Worm (Caenorhabditis elegans): Measurements from ENCODE around the gene irld-3.

irld-3 gene

DNA sequence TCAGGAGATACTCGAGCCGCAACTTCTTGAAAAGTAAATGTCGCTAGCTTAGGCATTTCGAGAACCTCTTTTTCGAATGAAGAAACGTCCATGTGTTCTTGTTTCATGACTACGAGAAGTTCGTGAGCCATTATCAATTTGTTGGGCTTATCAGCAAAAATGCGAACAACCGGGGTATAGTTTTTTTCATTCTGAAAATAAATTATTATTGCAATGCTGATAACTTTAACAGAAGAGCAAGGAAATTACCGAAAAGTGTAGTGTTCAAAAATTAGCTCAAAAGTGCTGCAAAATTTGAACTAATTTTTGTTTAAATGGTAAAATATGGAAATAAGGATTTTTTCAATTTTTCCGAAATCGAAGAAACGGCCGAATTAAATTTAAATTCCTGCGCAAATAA is 26.2 kb downstream of the irld-3 start:
- no peak for TF ChIP-seq ceh-39 (tag; optimal IDR thresholded peaks at IDR 0.05)
- no peak for TF ChIP-seq ceh-83 (GFP tag; optimal IDR thresholded peaks at IDR 0.05)
- TF ChIP-seq nhr-28 (tag; optimal IDR thresholded peaks at IDR 0.05), result no peak
- no peak for TF ChIP-seq flh-1 (GFP tag; optimal IDR thresholded peaks at IDR 0.05)
- TF ChIP-seq hlh-1 (tag; optimal IDR thresholded peaks at IDR 0.05), result no peak
- no peak for TF ChIP-seq bed-3 (GFP tag; optimal IDR thresholded peaks at IDR 0.05)
- TF ChIP-seq nhr-2 (tag; optimal IDR thresholded peaks at IDR 0.05), result no peak
- no peak for TF ChIP-seq lin-13 (tag; optimal IDR thresholded peaks at IDR 0.05)
- no peak for TF ChIP-seq zip-8 (tag; optimal IDR thresholded peaks at IDR 0.05)
- no peak for TF ChIP-seq sem-2 (GFP tag; optimal IDR thresholded peaks at IDR 0.05)
- no peak for TF ChIP-seq mls-2 (tag; optimal IDR thresholded peaks at IDR 0.05)
- no peak for TF ChIP-seq mab-5 (tag; optimal IDR thresholded peaks at IDR 0.05)
- no peak for TF ChIP-seq lsy-2 (tag; optimal IDR thresholded peaks at IDR 0.05)
- TF ChIP-seq nhr-237 (tag; optimal IDR thresholded peaks at IDR 0.05), result no peak
- no peak for TF ChIP-seq ztf-11 (tag; optimal IDR thresholded peaks at IDR 0.05)
- no peak for TF ChIP-seq ham-2 (GFP tag; optimal IDR thresholded peaks at IDR 0.05)

- no peak for TF ChIP-seq flh-1 (GFP tag; optimal IDR thresholded peaks at IDR 0.05)
- TF ChIP-seq nhr-12 (tag; optimal IDR thresholded peaks at IDR 0.05), result no peak
- TF ChIP-seq tbx-8 (GFP tag; optimal IDR thresholded peaks at IDR 0.05), result no peak
These were observed 30.9 kb downstream of the irld-3 start, which contains the start of gene str-68 for ce11 chrV:3107450-3107849. TSS of gene str-68 (minus strand) at chrV:3107550.

DNA sequence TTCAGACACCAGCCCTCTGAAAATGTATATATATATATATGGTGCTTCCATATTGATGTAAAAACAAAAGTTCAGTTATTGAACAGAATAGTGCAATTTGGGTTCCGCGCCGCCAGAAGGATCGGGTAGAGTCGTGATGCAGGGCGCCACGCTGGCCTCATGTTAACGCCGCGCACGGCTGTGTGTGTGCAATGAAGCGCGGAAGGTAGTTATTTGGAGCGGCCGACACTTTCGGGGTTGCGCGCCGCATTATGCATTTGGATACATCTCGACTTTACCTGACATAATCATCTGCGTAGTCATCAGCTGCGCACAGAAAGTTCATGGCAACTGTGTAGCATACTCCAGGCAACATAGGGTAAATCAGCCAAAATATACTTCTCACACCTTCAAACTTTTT is 31.6 kb downstream of the irld-3 start:
- TF ChIP-seq M03D4.4 (tag; optimal IDR thresholded peaks at IDR 0.05), result no peak
- no peak for TF ChIP-seq nhr-28 (tag; optimal IDR thresholded peaks at IDR 0.05)
- no peak for TF ChIP-seq flh-1 (GFP tag; optimal IDR thresholded peaks at IDR 0.05)
- TF ChIP-seq ham-2 (GFP tag; optimal IDR thresholded peaks at IDR 0.05), result no peak
- no peak for TF ChIP-seq nhr-2 (tag; optimal IDR thresholded peaks at IDR 0.05)
- TF ChIP-seq lin-32 (GFP tag; optimal IDR thresholded peaks at IDR 0.05), result no peak
- TF ChIP-seq elt-1 (tag; optimal IDR thresholded peaks at IDR 0.05; ENCODE audit: borderline replicate concordance, insufficient read depth), result no peak
- TF ChIP-seq sptf-1 (tag; optimal IDR thresholded peaks at IDR 0.05), result no peak
- no peak for TF ChIP-seq bed-3 (GFP tag; optimal IDR thresholded peaks at IDR 0.05)
- TF ChIP-seq ces-1 (GFP tag; optimal IDR thresholded peaks at IDR 0.05), result no peak
- TF ChIP-seq cnd-1 (tag; optimal IDR thresholded peaks at IDR 0.05), result no peak
- TF ChIP-seq drap-1 (GFP tag; optimal IDR thresholded peaks at IDR 0.05), result no peak
- TF ChIP-seq unc-39 (tag; optimal IDR thresholded peaks at IDR 0.05), result no peak
- no peak for TF ChIP-seq nhr-76 (tag; optimal IDR thresholded peaks at IDR 0.05)
- TF ChIP-seq tbx-8 (GFP tag; optimal IDR thresholded peaks at IDR 0.05), result no peak

DNA sequence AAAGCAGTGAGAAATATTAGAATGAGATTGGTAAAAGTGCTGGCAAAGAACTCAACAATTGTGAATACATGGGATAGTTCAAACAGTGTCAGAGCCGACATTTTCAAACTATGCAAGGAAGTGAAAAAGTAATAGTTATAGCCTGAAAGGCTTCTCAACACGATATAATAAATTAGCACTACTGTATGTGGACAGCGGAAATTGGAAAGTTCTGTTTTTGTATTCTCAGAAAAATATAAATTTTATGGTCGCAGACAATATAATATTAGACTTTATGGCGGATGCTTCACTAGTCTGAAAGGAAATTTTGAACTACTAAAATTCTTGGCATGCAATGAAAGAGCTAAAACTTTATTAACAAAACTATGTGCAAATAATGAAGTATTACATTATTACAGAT is 32.6 kb downstream of the irld-3 start, which contains the start of gene str-69:
Gene str-69, minus strand, starts transcription at position 101 of the 400 bp plus-strand sequence.
- TF ChIP-seq flh-1 (GFP tag; optimal IDR thresholded peaks at IDR 0.05) (no peak), ztf-11 (tag; optimal IDR thresholded peaks at IDR 0.05) (no peak), lin-32 (GFP tag; optimal IDR thresholded peaks at IDR 0.05) (no peak), ceh-83 (GFP tag; optimal IDR thresholded peaks at IDR 0.05) (no peak), nhr-12 (tag; optimal IDR thresholded peaks at IDR 0.05) (no peak), nhr-28 (tag; optimal IDR thresholded peaks at IDR 0.05) (no peak), pha-4 (tag; optimal IDR thresholded peaks at IDR 0.05) (no peak), unc-120 (tag; optimal IDR thresholded peaks at IDR 0.05; ENCODE audit: poor library complexity, severe bottlenecking) (no peak), nhr-237 (tag; optimal IDR thresholded peaks at IDR 0.05) (no peak), unc-39 (tag; optimal IDR thresholded peaks at IDR 0.05) (no peak), ces-1 (GFP tag; optimal IDR thresholded peaks at IDR 0.05) (no peak), M03D4.4 (tag; optimal IDR thresholded peaks at IDR 0.05) (no peak), unc-62 (GFP tag; optimal IDR thresholded peaks at IDR 0.05) (no peak), lin-13 (tag; optimal IDR thresholded peaks at IDR 0.05) (no peak), snpc-4 (tag; optimal IDR thresholded peaks at IDR 0.05) (no peak), mab-5 (tag; optimal IDR thresholded peaks at IDR 0.05) (no peak), drap-1 (GFP tag; optimal IDR thresholded peaks at IDR 0.05) (no peak)

- TF ChIP-seq sptf-1 (tag; optimal IDR thresholded peaks at IDR 0.05) (no peak), elt-3 (tag; optimal IDR thresholded peaks at IDR 0.05) (no peak), nhr-76 (tag; optimal IDR thresholded peaks at IDR 0.05) (no peak), unc-62 (GFP tag; optimal IDR thresholded peaks at IDR 0.05) (no peak), nhr-28 (tag; optimal IDR thresholded peaks at IDR 0.05) (no peak), mep-1 (tag; optimal IDR thresholded peaks at IDR 0.05) (no peak), ceh-39 (tag; optimal IDR thresholded peaks at IDR 0.05) (no peak), ceh-83 (GFP tag; optimal IDR thresholded peaks at IDR 0.05) (no peak), nhr-237 (tag; optimal IDR thresholded peaks at IDR 0.05) (no peak), mab-5 (tag; optimal IDR thresholded peaks at IDR 0.05) (no peak), pha-4 (tag; optimal IDR thresholded peaks at IDR 0.05) (no peak), ceh-43 (GFP tag; optimal IDR thresholded peaks at IDR 0.05) (no peak), bed-3 (GFP tag; optimal IDR thresholded peaks at IDR 0.05) (no peak), mls-2 (tag; optimal IDR thresholded peaks at IDR 0.05) (no peak), elt-1 (tag; optimal IDR thresholded peaks at IDR 0.05; ENCODE audit: borderline replicate concordance, insufficient read depth) (no peak), hlh-1 (tag; optimal IDR thresholded peaks at IDR 0.05) (no peak), unc-120 (tag; optimal IDR thresholded peaks at IDR 0.05; ENCODE audit: poor library complexity, severe bottlenecking) (no peak)
These were observed 34.3 kb downstream of the irld-3 start, which contains the start of gene str-66 for ce11 chrV:3104134-3104533. TSS of gene str-66 (minus strand) at chrV:3104234.
